Worm (Caenorhabditis elegans) whole organism, L1 larva: ENCODE data around the gene amt-4.
A peak's percentile ranks its signal among the peaks of the same experiment; 100 is the strongest.

ENCODE experiments used
- C04F5.9 ChIP-seq: sonication (generic microtip); optimal IDR thresholded peaks from 2 replicates; lab custom pipeline; 2016; ENCODE audit warnings: missing genetic modification characterization, missing compliant biosample characterization
- C34B4.2 ChIP-seq: sonication (generic microtip); optimal IDR thresholded peaks from 2 replicates; lab custom pipeline; 2017; ENCODE audit warnings: mild to moderate bottlenecking, missing genetic modification characterization, missing compliant biosample characterization
- F16B12.6 ChIP-seq: fragments of 150-350 bp; optimal IDR thresholded peaks from 2 replicates; lab custom pipeline; 2014; ENCODE audit warnings: missing biosample characterization, missing genetic modification characterization
- Y116A8C.19 ChIP-seq: sonication (generic microtip); optimal IDR thresholded peaks from 2 replicates; lab custom pipeline; 2016; ENCODE audit warnings: missing compliant biosample characterization, missing genetic modification characterization, borderline replicate concordance
- aly-2 ChIP-seq: fragments of 150-350 bp; optimal IDR thresholded peaks from 2 replicates; lab custom pipeline; 2014; ENCODE audit warnings: missing biosample characterization, missing genetic modification characterization
- ama-1 ChIP-seq: fragments of 150-350 bp; optimal IDR thresholded peaks from 2 replicates; lab custom pipeline; 2014
- blmp-1 ChIP-seq: fragments of 150-350 bp; optimal IDR thresholded peaks from 2 replicates; lab custom pipeline; 2014; ENCODE audit warnings: missing biosample characterization, missing genetic modification characterization
- ceh-63 ChIP-seq: fragments of 200-800 bp; sonication (Bioruptor generic); optimal IDR thresholded peaks from 2 replicates; lab custom pipeline; 2018; ENCODE audit warnings: mild to moderate bottlenecking, missing genetic modification characterization, missing compliant biosample characterization
- ceh-8 ChIP-seq: fragments of 200-800 bp; sonication (Bioruptor generic); optimal IDR thresholded peaks from 2 replicates; lab custom pipeline; 2018; ENCODE audit warnings: mild to moderate bottlenecking, missing genetic modification characterization, moderate library complexity, missing compliant biosample characterization
- ceh-82 ChIP-seq, 3 experiments: fragments of 150-350 bp in 1 of 3; sonication (generic microtip) in 2 of 3; optimal IDR thresholded peaks; 2 replicates each; lab custom pipeline; 2014 to 2017; ENCODE audit warnings: missing biosample characterization in 3 of 3, missing genetic modification characterization in 3 of 3
- ceh-88 ChIP-seq: fragments of 200-800 bp; sonication (Bioruptor generic); IDR thresholded peaks from 2 replicates; pipeline ENCODE4 v1.3.6; 2022; ENCODE audit warnings: missing genetic modification characterization, missing compliant biosample characterization
- egl-13 ChIP-seq: sonication (generic microtip); optimal IDR thresholded peaks from 2 replicates; lab custom pipeline; 2016; ENCODE audit warnings: missing genotype, missing genetic modification reagents, missing genetic modification characterization, missing compliant biosample characterization
- elt-2 ChIP-seq: sonication (generic microtip); optimal IDR thresholded peaks from 2 replicates; lab custom pipeline; 2016; ENCODE audit warnings: missing genetic modification characterization, mild to moderate bottlenecking, inconsistent platforms, missing compliant biosample characterization, missing genetic modification reagents
- elt-3 ChIP-seq, 6 experiments: fragments of 150-350 bp in 1 of 6; sonication (generic microtip); optimal IDR thresholded peaks; 2 replicates each; lab custom pipeline; 2017 to 2018; ENCODE audit warnings: missing biosample characterization in 6 of 6, missing genetic modification characterization in 6 of 6, inconsistent platforms in 1 of 6
- fkh-8 ChIP-seq: sonication (generic microtip); optimal IDR thresholded peaks from 2 replicates; lab custom pipeline; 2016; ENCODE audit warnings: mild to moderate bottlenecking, missing genetic modification characterization, missing compliant biosample characterization
- fos-1 ChIP-seq: fragments of 150-350 bp; optimal IDR thresholded peaks from 2 replicates; lab custom pipeline; 2014; ENCODE audit warnings: missing biosample characterization, missing genetic modification characterization
- hlh-4 ChIP-seq: sonication (generic microtip); optimal IDR thresholded peaks from 2 replicates; lab custom pipeline; 2016; ENCODE audit warnings: mild to moderate bottlenecking, missing genetic modification characterization, missing compliant biosample characterization
- hpl-2 ChIP-seq: fragments of 150-350 bp; optimal IDR thresholded peaks from 2 replicates; lab custom pipeline; 2014; ENCODE audit warnings: missing biosample characterization, missing genetic modification reagents, missing genetic modification characterization
- irx-1 ChIP-seq: sonication (generic microtip); optimal IDR thresholded peaks from 2 replicates; lab custom pipeline; 2016; ENCODE audit warnings: missing genetic modification characterization, missing compliant biosample characterization
- jun-1 ChIP-seq: fragments of 150-350 bp; optimal IDR thresholded peaks from 2 replicates; lab custom pipeline; 2014; ENCODE audit warnings: missing biosample characterization, missing genetic modification reagents, missing genetic modification characterization
- lin-13 ChIP-seq: fragments of 150-350 bp; optimal IDR thresholded peaks from 2 replicates; lab custom pipeline; 2014; ENCODE audit warnings: missing biosample characterization, missing genetic modification reagents, missing genetic modification characterization
- lin-14 ChIP-seq: fragments of 200-800 bp; sonication (Bioruptor generic); optimal IDR thresholded peaks from 2 replicates; lab custom pipeline; 2018; ENCODE audit warnings: mild to moderate bottlenecking, missing genetic modification characterization, moderate library complexity, missing compliant biosample characterization
- lir-3 ChIP-seq: sonication (generic microtip); optimal IDR thresholded peaks from 2 replicates; lab custom pipeline; 2016; ENCODE audit warnings: mild to moderate bottlenecking, missing genetic modification characterization, moderate library complexity, missing compliant biosample characterization; ENCODE audit not compliant: poor library complexity
- lsy-2 ChIP-seq, 2 experiments: fragments of 150-350 bp; optimal IDR thresholded peaks; 2 replicates each; lab custom pipeline; 2014; ENCODE audit warnings: missing biosample characterization in 2 of 2, missing genetic modification characterization in 2 of 2
- mab-9 ChIP-seq: fragments of 200-800 bp; sonication (Bioruptor generic); IDR thresholded peaks from 2 replicates; pipeline ENCODE4 v1.3.6; 2022; ENCODE audit warnings: missing genetic modification reagents, missing genetic modification characterization, missing compliant biosample characterization
- mef-2 ChIP-seq: fragments of 150-350 bp; optimal IDR thresholded peaks from 2 replicates; lab custom pipeline; 2014; ENCODE audit warnings: missing biosample characterization, missing genetic modification characterization
- nhr-20 ChIP-seq: sonication (generic microtip); optimal IDR thresholded peaks from 2 replicates; lab custom pipeline; 2016; ENCODE audit warnings: mild to moderate bottlenecking, missing genetic modification characterization, missing compliant biosample characterization
- nhr-237 ChIP-seq: fragments of 150-350 bp; optimal IDR thresholded peaks from 2 replicates; lab custom pipeline; 2014; ENCODE audit warnings: missing biosample characterization, missing genetic modification characterization
- nhr-47 ChIP-seq: sonication (generic microtip); optimal IDR thresholded peaks from 2 replicates; lab custom pipeline; 2016; ENCODE audit warnings: mild to moderate bottlenecking, missing genetic modification characterization, moderate library complexity, missing compliant biosample characterization
- nhr-71 ChIP-seq: sonication (generic microtip); optimal IDR thresholded peaks from 2 replicates; lab custom pipeline; 2016; ENCODE audit warnings: mild to moderate bottlenecking, missing genetic modification characterization, moderate library complexity, missing compliant biosample characterization
- nhr-77 ChIP-seq: fragments of 150-350 bp; optimal IDR thresholded peaks from 2 replicates; lab custom pipeline; 2014; ENCODE audit warnings: missing biosample characterization, missing genetic modification characterization
- nhr-85 ChIP-seq: sonication (generic microtip); peaks from one replicate; lab custom pipeline; 2016; ENCODE audit warnings: missing genetic modification characterization, inconsistent platforms, missing compliant biosample characterization
- nhr-90 ChIP-seq: sonication (generic microtip); optimal IDR thresholded peaks from 2 replicates; lab custom pipeline; 2016; ENCODE audit warnings: mild to moderate bottlenecking, missing genetic modification characterization, missing compliant biosample characterization; ENCODE audit not compliant: poor library complexity
- pax-3 ChIP-seq: fragments of 200-800 bp; sonication (Bioruptor generic); optimal IDR thresholded peaks from 2 replicates; lab custom pipeline; 2018; ENCODE audit warnings: mild to moderate bottlenecking, missing genetic modification characterization, moderate library complexity, missing compliant biosample characterization
- pqm-1 ChIP-seq: sonication (generic microtip); optimal IDR thresholded peaks from 3 replicates; lab custom pipeline; 2017; ENCODE audit warnings: missing biosample characterization, missing genetic modification characterization
- rnt-1 ChIP-seq: sonication (generic microtip); optimal IDR thresholded peaks from 2 replicates; lab custom pipeline; 2016; ENCODE audit warnings: mild to moderate bottlenecking, missing genetic modification characterization, moderate library complexity, missing compliant biosample characterization
- skn-1 ChIP-seq: fragments of 150-350 bp; optimal IDR thresholded peaks from 2 replicates; lab custom pipeline; 2014; ENCODE audit warnings: missing biosample characterization, missing genetic modification characterization
- snpc-4 ChIP-seq: fragments of 150-350 bp; optimal IDR thresholded peaks from 2 replicates; lab custom pipeline; 2014; ENCODE audit warnings: missing biosample characterization, missing genetic modification characterization
- snu-23 ChIP-seq: sonication (generic microtip); optimal IDR thresholded peaks from 2 replicates; lab custom pipeline; 2016; ENCODE audit warnings: missing genetic modification characterization, missing compliant biosample characterization
- sptf-1 ChIP-seq: fragments of 150-350 bp; optimal IDR thresholded peaks from 2 replicates; lab custom pipeline; 2014; ENCODE audit warnings: missing biosample characterization, missing genetic modification characterization
- swsn-7 ChIP-seq: sonication (generic microtip); optimal IDR thresholded peaks from 2 replicates; lab custom pipeline; 2016; ENCODE audit warnings: missing genetic modification characterization, missing compliant biosample characterization
- tbx-2 ChIP-seq: sonication (generic microtip); optimal IDR thresholded peaks from 2 replicates; lab custom pipeline; 2016; ENCODE audit warnings: missing genetic modification characterization, missing compliant biosample characterization
- unc-130 ChIP-seq: fragments of 150-350 bp; optimal IDR thresholded peaks from 2 replicates; lab custom pipeline; 2017; ENCODE audit warnings: missing biosample characterization, missing genetic modification characterization, inconsistent platforms
- unc-30 ChIP-seq: sonication (generic microtip); optimal IDR thresholded peaks from 2 replicates; lab custom pipeline; 2017; ENCODE audit warnings: missing biosample characterization, missing genetic modification characterization
- vab-15 ChIP-seq: sonication (generic microtip); optimal IDR thresholded peaks from 2 replicates; lab custom pipeline; 2017; ENCODE audit warnings: missing genotype, mild to moderate bottlenecking, missing genetic modification characterization, missing compliant biosample characterization
- xbp-1 ChIP-seq: sonication (generic microtip); optimal IDR thresholded peaks from 2 replicates; lab custom pipeline; 2016; ENCODE audit warnings: missing genetic modification characterization, missing compliant biosample characterization
- zag-1 ChIP-seq: fragments of 150-350 bp; optimal IDR thresholded peaks from 2 replicates; lab custom pipeline; 2014; ENCODE audit warnings: missing biosample characterization, missing genetic modification characterization
- zip-4 ChIP-seq: fragments of 200-800 bp; sonication (Bioruptor generic); optimal IDR thresholded peaks from 2 replicates; lab custom pipeline; 2018; ENCODE audit warnings: mild to moderate bottlenecking, missing genetic modification characterization, moderate library complexity, missing compliant biosample characterization

amt-4 gene

ce11 chrX:4524844-4525243, 40.3 kb upstream of the amt-4 start:
- TF ChIP-seq nhr-20 (tag; lab: Kevin White, UChicago) (peak; percentile 22), ceh-88 (no peak), nhr-90 (tag; lab: Kevin White, UChicago) (peak; percentile 18), C04F5.9 (tag; lab: Kevin White, UChicago) (no peak), nhr-85 (peak; percentile 90), lir-3 (tag; lab: Kevin White, UChicago) (no peak), rnt-1 (tag; lab: Kevin White, UChicago) (peak; percentile 6), hpl-2 (GFP tag; lab: Kevin White, UChicago) (no peak), unc-30 (tag; lab: Kevin White, UChicago) (no peak), nhr-71 (tag; lab: Kevin White, UChicago) (peak; percentile 32), ceh-63 (GFP tag; lab: Kevin White, UChicago) (no peak), xbp-1 (tag; lab: Kevin White, UChicago) (peak; percentile 94), elt-2 (tag; lab: Kevin White, UChicago) (no peak), lin-14 (GFP tag; lab: Kevin White, UChicago) (peak; percentile 46), snu-23 (GFP tag; lab: Kevin White, UChicago) (peak; percentile 22), lsy-2 (tag; optimal IDR thresholded peaks at IDR 0.05; lab: Kevin White, UChicago) (peak in 1 of 2 experiments; percentile 40), blmp-1 (tag; lab: Kevin White, UChicago) (peak; percentile 45)

ce11 chrX:4526412-4526811, 38.7 kb upstream of the amt-4 start:
- TF ChIP-seq pqm-1 (tag; lab: Kevin White, UChicago) (no peak), nhr-47 (tag; lab: Kevin White, UChicago) (no peak), F16B12.6 (tag; lab: Kevin White, UChicago) (no peak), fos-1 (tag; lab: Kevin White, UChicago) (peak; percentile 3), aly-2 (tag; lab: Kevin White, UChicago) (peak; percentile 84), elt-2 (tag; lab: Kevin White, UChicago) (peak; percentile 17), ama-1 (lab: Kevin White, UChicago) (peak; percentile 51), tbx-2 (tag; lab: Kevin White, UChicago) (no peak), nhr-71 (tag; lab: Kevin White, UChicago) (peak; percentile 40), xbp-1 (tag; lab: Kevin White, UChicago) (peak; percentile 4)

DNA sequence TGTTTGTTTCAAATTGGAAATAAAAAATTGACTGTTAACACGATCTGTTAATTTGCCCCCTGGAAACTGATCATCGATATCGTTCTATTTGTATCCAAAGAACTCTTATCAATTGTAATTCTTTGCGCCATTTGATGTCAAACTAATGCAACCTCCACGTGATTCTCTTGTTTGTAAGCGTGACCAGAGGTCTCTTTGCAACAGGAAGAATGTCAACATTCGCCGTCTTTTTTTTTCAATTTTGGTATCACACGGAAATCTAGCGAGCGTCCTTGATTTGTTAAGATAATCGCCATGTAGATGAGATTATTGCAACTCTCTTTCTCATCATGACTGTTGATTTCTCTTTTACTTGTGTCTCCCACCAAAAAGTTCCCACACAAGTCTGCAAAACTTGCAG, 36.2 kb upstream of the amt-4 start:
- TF ChIP-seq ceh-82 (tag; optimal IDR thresholded peaks at IDR 0.05; lab: Kevin White, UChicago) (no peak), elt-3 (tag; optimal IDR thresholded peaks at IDR 0.05; lab: Kevin White, UChicago) (peak; percentile 40 to 99 (median 90)), skn-1 (tag; lab: Kevin White, UChicago) (peak; percentile 40), C34B4.2 (tag; lab: Kevin White, UChicago) (no peak), swsn-7 (tag; lab: Kevin White, UChicago) (peak; percentile 12), ceh-88 (no peak), lin-14 (GFP tag; lab: Kevin White, UChicago) (peak; percentile 91), unc-130 (tag; lab: Kevin White, UChicago) (peak; percentile 83), zag-1 (tag; lab: Kevin White, UChicago) (no peak), nhr-90 (tag; lab: Kevin White, UChicago) (peak; percentile 87), mef-2 (tag; lab: Kevin White, UChicago) (no peak), Y116A8C.19 (tag; lab: Kevin White, UChicago) (no peak), ceh-63 (GFP tag; lab: Kevin White, UChicago) (no peak), hlh-4 (no peak), vab-15 (tag; lab: Kevin White, UChicago) (no peak), nhr-237 (no peak), lin-13 (peak; percentile 3), tbx-2 (tag; lab: Kevin White, UChicago) (peak; percentile 74), nhr-77 (no peak), egl-13 (tag; lab: Kevin White, UChicago) (no peak), jun-1 (tag; lab: Kevin White, UChicago) (peak; percentile 37), zip-4 (no peak), ceh-8 (no peak), F16B12.6 (tag; lab: Kevin White, UChicago) (no peak), snpc-4 (no peak), irx-1 (tag; lab: Kevin White, UChicago) (peak; percentile 8), mab-9 (GFP tag; lab: Robert Waterston, UW) (no peak), sptf-1 (tag; lab: Kevin White, UChicago) (no peak), fkh-8 (tag; lab: Kevin White, UChicago) (no peak), pax-3 (tag; lab: Kevin White, UChicago) (no peak)
